Worm (Caenorhabditis elegans): ENCODE results near the gene puf-12.

puf-12 gene

ce11 chrII:10073986-10074385, 26.1 kb upstream of the puf-12 start:
- TF ChIP-seq pat-9 (tag; optimal IDR thresholded peaks at IDR 0.05) (no peak), unc-42 (tag; optimal IDR thresholded peaks at IDR 0.05) (no peak), pax-1 (tag; optimal IDR thresholded peaks at IDR 0.05) (no peak), che-1 (tag; optimal IDR thresholded peaks at IDR 0.05) (no peak)

- TF ChIP-seq ref-2 (tag; optimal IDR thresholded peaks at IDR 0.05): peak; percentile 4
- TF ChIP-seq nhr-232 (tag; optimal IDR thresholded peaks at IDR 0.05): no peak
- TF ChIP-seq hlh-8 (tag; optimal IDR thresholded peaks at IDR 0.05): no peak
- TF ChIP-seq ceh-2 (tag; optimal IDR thresholded peaks at IDR 0.05): no peak
- TF ChIP-seq hlh-13 (GFP tag; optimal IDR thresholded peaks at IDR 0.05): no peak
- no peak for TF ChIP-seq ceh-22 (tag; optimal IDR thresholded peaks at IDR 0.05)
- no peak for TF ChIP-seq pha-2 (tag; optimal IDR thresholded peaks at IDR 0.05)
- TF ChIP-seq elt-2 (tag; optimal IDR thresholded peaks at IDR 0.05): peak; percentile 9
- no peak for TF ChIP-seq ttx-3 (tag; optimal IDR thresholded peaks at IDR 0.05)
- no peak for TF ChIP-seq fax-1 (tag; optimal IDR thresholded peaks at IDR 0.05)
- no peak for TF ChIP-seq T23F11.4 (GFP tag; optimal IDR thresholded peaks at IDR 0.05)
- no peak for TF ChIP-seq pax-1 (tag; optimal IDR thresholded peaks at IDR 0.05)
- no peak for TF ChIP-seq hlh-6 (tag; optimal IDR thresholded peaks at IDR 0.05)
- no peak for TF ChIP-seq Y22D7AL.16 (tag; optimal IDR thresholded peaks at IDR 0.05)
- TF ChIP-seq pha-4 (tag; optimal IDR thresholded peaks at IDR 0.05): no peak
- TF ChIP-seq tbx-2 (tag; optimal IDR thresholded peaks at IDR 0.05): peak; percentile 36
- TF ChIP-seq zip-5 (tag; optimal IDR thresholded peaks at IDR 0.05): no peak
- no peak for TF ChIP-seq madf-2 (tag; optimal IDR thresholded peaks at IDR 0.05)
These were observed 24.3 kb upstream of the puf-12 start for ce11 chrII:10075794-10076193.

- TF ChIP-seq pqm-1 (tag; optimal IDR thresholded peaks at IDR 0.05) (no peak), unc-42 (tag; optimal IDR thresholded peaks at IDR 0.05) (peak; percentile 79)
These were observed 15.6 kb upstream of the puf-12 start for ce11 chrII:10084482-10084881.

DNA sequence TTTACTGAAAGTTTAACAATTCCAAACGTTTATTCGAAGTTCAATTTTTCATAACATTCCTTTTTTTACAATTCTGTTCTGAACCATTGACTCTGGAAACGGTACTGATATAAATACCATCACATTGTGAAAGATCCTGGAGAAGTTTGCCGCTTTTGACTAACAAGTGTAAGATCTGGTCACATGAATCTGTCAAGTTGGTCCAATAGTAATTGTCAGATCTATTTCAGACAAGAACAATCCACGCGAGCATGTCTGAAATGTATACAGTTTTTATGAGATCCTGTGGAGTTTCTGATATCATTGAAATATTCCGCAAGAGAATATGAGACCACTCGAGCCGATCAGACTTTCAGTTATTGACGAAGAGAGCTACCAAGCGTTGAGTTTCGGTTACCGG, 7.0 kb upstream of the puf-12 start:
- no peak for TF ChIP-seq nhr-232 (tag; optimal IDR thresholded peaks at IDR 0.05)
- no peak for TF ChIP-seq ceh-22 (tag; optimal IDR thresholded peaks at IDR 0.05)
- TF ChIP-seq pha-2 (tag; optimal IDR thresholded peaks at IDR 0.05): no peak
- TF ChIP-seq pqm-1 (tag; optimal IDR thresholded peaks at IDR 0.05): no peak
- TF ChIP-seq unc-55 (GFP tag; optimal IDR thresholded peaks at IDR 0.05): no peak
- TF ChIP-seq ztf-16 (tag; optimal IDR thresholded peaks at IDR 0.05): no peak
- TF ChIP-seq sox-4 (tag; optimal IDR thresholded peaks at IDR 0.05): no peak
- TF ChIP-seq F13H6.1 (tag; optimal IDR thresholded peaks at IDR 0.05): no peak
- TF ChIP-seq eyg-1 (tag; optimal IDR thresholded peaks at IDR 0.05): no peak
- no peak for TF ChIP-seq nfya-1 (tag; optimal IDR thresholded peaks at IDR 0.05)
- TF ChIP-seq ceh-2 (tag; optimal IDR thresholded peaks at IDR 0.05): no peak
- no peak for TF ChIP-seq elt-4 (tag; optimal IDR thresholded peaks at IDR 0.05)
- no peak for TF ChIP-seq tbx-7 (tag; optimal IDR thresholded peaks at IDR 0.05)
- TF ChIP-seq che-1 (tag; optimal IDR thresholded peaks at IDR 0.05): no peak
- no peak for TF ChIP-seq ahr-1 (tag; optimal IDR thresholded peaks at IDR 0.05)

DNA sequence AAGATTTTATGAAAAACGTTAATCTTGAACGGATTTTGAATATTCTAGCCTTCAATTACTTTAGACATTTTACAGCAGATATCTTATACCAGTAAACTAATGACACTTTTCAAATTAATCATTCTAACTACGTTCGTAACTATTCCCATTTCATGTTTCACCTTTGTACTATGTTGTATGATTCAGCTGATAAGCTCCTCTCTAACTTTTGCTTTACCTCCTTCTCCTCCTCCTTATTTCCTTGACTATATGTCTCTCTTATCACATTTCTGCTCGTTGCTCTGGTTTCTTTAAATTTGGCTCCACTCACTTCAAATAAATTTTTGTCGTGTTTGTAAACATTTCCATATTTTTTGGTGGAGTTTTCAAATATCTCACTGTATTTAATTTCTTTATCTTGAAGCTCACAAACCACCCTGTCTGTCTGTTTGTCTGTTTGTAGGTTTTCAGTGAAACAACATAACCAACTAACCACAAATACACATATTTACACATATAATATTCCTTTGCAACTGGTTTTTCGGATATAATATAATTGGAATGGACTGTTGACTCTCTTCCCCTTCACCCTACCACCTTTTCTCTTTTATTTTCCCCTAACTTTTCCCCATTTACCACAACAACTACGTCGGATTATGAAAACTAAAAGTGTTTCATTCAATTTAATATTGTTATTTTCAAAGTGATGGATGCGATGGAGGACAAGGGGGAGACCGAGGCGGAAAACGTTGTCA, 5.8 kb upstream of the puf-12 start, which contains the start of gene lact-2:
lact-2 (plus strand) TSS at position 684 of the 734 bp plus-strand sequence.
- TF ChIP-seq pax-1 (tag; optimal IDR thresholded peaks at IDR 0.05): no peak
- TF ChIP-seq ceh-45 (GFP tag; IDR thresholded peaks at IDR 0.05): no peak
- no peak for TF ChIP-seq rnt-1 (tag; optimal IDR thresholded peaks at IDR 0.05)
- TF ChIP-seq ama-1 (optimal IDR thresholded peaks at IDR 0.05): no peak
- TF ChIP-seq sox-2 (GFP tag; IDR thresholded peaks at IDR 0.05): no peak
- no peak for TF ChIP-seq dmd-4 (tag; optimal IDR thresholded peaks at IDR 0.05; ENCODE audit: borderline replicate concordance)
- no peak for TF ChIP-seq nhr-232 (tag; optimal IDR thresholded peaks at IDR 0.05)
- no peak for TF ChIP-seq ceh-14 (tag; optimal IDR thresholded peaks at IDR 0.05)
- no peak for TF ChIP-seq pha-4 (tag; optimal IDR thresholded peaks at IDR 0.05)
- no peak for TF ChIP-seq tbx-7 (tag; optimal IDR thresholded peaks at IDR 0.05)
- TF ChIP-seq ceh-2 (tag; optimal IDR thresholded peaks at IDR 0.05): no peak
- no peak for TF ChIP-seq tbx-2 (tag; optimal IDR thresholded peaks at IDR 0.05)
- TF ChIP-seq ceh-6 (GFP tag; optimal IDR thresholded peaks at IDR 0.05): no peak

All from whole organism, late embryonic.